Worm (Caenorhabditis elegans) whole organism, L4/young adult: ENCODE data around the gene Y41C4A.21.

ENCODE experiments used
- dao-5 ChIP-seq: sonication (generic microtip); optimal IDR thresholded peaks from 2 replicates; lab custom pipeline; 2016; ENCODE audit warnings: missing genotype, missing genetic modification characterization, moderate library complexity, missing compliant biosample characterization
- him-1 ChIP-seq: sonication (generic microtip); optimal IDR thresholded peaks from 2 replicates; lab custom pipeline; 2016; ENCODE audit warnings: missing genotype, missing genetic modification reagents, missing genetic modification characterization, missing compliant biosample characterization

DNA sequence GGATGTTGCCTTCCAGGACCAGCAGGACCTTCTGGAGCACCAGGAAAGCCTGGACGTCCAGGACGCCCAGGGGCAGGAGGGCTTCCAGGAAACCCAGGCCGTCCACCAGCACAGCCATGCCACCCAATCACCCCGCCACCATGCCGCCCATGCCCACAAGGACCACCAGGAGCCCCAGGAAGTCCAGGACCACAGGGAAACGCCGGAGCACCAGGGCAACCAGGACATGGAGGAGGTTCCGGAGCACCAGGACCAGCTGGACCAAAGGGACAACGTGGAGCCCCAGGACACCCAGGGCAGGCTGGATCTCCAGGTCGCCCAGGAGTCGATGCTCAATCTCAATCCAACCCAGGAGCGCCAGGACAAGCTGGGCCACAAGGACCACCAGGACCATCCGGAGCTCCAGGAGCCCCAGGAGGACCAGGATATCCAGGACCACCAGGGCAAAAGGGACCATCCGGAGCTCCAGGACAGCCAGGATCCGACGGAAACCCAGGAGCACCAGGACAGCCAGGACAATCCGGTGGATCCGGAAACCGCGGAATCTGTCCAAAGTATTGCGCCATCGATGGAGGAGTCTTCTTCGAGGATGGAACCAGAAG lies 27.7 kb upstream of the Y41C4A.21 start:
- TF ChIP-seq him-1 (tag; lab: Kevin White, UChicago) (no peak), dao-5 (tag; lab: Kevin White, UChicago) (no peak)
